Fruit fly (Drosophila melanogaster) whole organism, embryonic: ENCODE measurements around the gene CG7352.
A peak's percentile ranks its signal among the peaks of the same experiment; 100 is the strongest.

ENCODE experiments used
- Adf1 ChIP-seq: fragments of 200-800 bp; sonication (Bioruptor generic); IDR thresholded peaks from 2 replicates; pipeline ENCODE4 v1.3.6; 2022; ENCODE audit warnings: missing biosample characterization, missing genetic modification characterization
- CG10267 ChIP-seq: fragments of 200-800 bp; sonication (Bioruptor generic); optimal IDR thresholded peaks from 2 replicates; lab custom pipeline; 2018; ENCODE audit warnings: missing biosample characterization, mild to moderate bottlenecking, missing genetic modification characterization, moderate library complexity
- CG11398 ChIP-seq: fragments of 200-800 bp; sonication (Bioruptor generic); optimal IDR thresholded peaks from 2 replicates; lab custom pipeline; 2016; ENCODE audit warnings: missing biosample characterization, missing genetic modification characterization
- CG1233 ChIP-seq: fragments of 200-800 bp; sonication (Bioruptor generic); optimal IDR thresholded peaks from 4 replicates; lab custom pipeline; 2018; ENCODE audit warnings: missing biosample characterization, mild to moderate bottlenecking, missing genetic modification characterization
- CG12391 ChIP-seq: fragments of 200-800 bp; sonication (Bioruptor generic); optimal IDR thresholded peaks from 3 replicates; lab custom pipeline; 2018; ENCODE audit warnings: missing biosample characterization, mild to moderate bottlenecking, missing genetic modification characterization, moderate library complexity
- CG12769 ChIP-seq: fragments of 200-800 bp; sonication (Bioruptor generic); optimal IDR thresholded peaks from 2 replicates; lab custom pipeline; 2019; ENCODE audit warnings: missing biosample characterization, mild to moderate bottlenecking, missing genetic modification characterization, moderate library complexity
- CG13287 ChIP-seq: fragments of 200-800 bp; sonication (Bioruptor generic); IDR thresholded peaks from 2 replicates; pipeline ENCODE4 v1.3.6; 2022; ENCODE audit warnings: missing biosample characterization, missing genetic modification characterization; ENCODE audit not compliant: partially characterized antibody
- CG13624 ChIP-seq: fragments of 200-800 bp; sonication (Bioruptor generic); optimal IDR thresholded peaks from 2 replicates; lab custom pipeline; 2016; ENCODE audit warnings: missing biosample characterization, missing genetic modification characterization
- CG13775 ChIP-seq: fragments of 200-800 bp; sonication (Bioruptor generic); optimal IDR thresholded peaks from 3 replicates; lab custom pipeline; 2017; ENCODE audit warnings: missing biosample characterization, mild to moderate bottlenecking, missing genetic modification characterization
- CG14860 ChIP-seq: fragments of 200-800 bp; sonication (Bioruptor generic); IDR thresholded peaks from 3 replicates; pipeline ENCODE4 v1.3.6; 2022; ENCODE audit warnings: missing biosample characterization, missing genetic modification characterization; ENCODE audit not compliant: partially characterized antibody
- CG2129 ChIP-seq: fragments of 200-800 bp; sonication (Bioruptor generic); IDR thresholded peaks from 2 replicates; pipeline ENCODE4 v1.3.6; 2022; ENCODE audit warnings: missing biosample characterization, missing genetic modification characterization; ENCODE audit not compliant: partially characterized antibody
- CG2889 ChIP-seq: fragments of 200-800 bp; sonication (Bioruptor generic); IDR thresholded peaks from 3 replicates; pipeline ENCODE4 v1.3.6; 2022; ENCODE audit warnings: missing biosample characterization, missing genetic modification characterization
- CG31441 ChIP-seq: fragments of 200-800 bp; sonication (Bioruptor generic); IDR thresholded peaks from 2 replicates; pipeline ENCODE4 v1.3.6; 2022; ENCODE audit warnings: missing biosample characterization, missing genetic modification characterization
- CG33557 ChIP-seq: fragments of 200-800 bp; sonication (Bioruptor generic); optimal IDR thresholded peaks from 2 replicates; lab custom pipeline; 2019; ENCODE audit warnings: missing biosample characterization, mild to moderate bottlenecking, missing genetic modification characterization, moderate library complexity
- CG34376 ChIP-seq: fragments of 200-800 bp; sonication (Bioruptor generic); optimal IDR thresholded peaks from 2 replicates; lab custom pipeline; 2018; ENCODE audit warnings: missing biosample characterization, mild to moderate bottlenecking, missing genetic modification characterization
- CG4328 ChIP-seq: fragments of 200-800 bp; sonication (Bioruptor generic); optimal IDR thresholded peaks from 3 replicates; lab custom pipeline; 2017; ENCODE audit warnings: missing biosample characterization, missing genetic modification reagents, missing genetic modification characterization
- CG6765 ChIP-seq: fragments of 200-800 bp; sonication (Bioruptor generic); optimal IDR thresholded peaks from 3 replicates; lab custom pipeline; 2017; ENCODE audit warnings: missing biosample characterization, mild to moderate bottlenecking, missing genetic modification characterization
- CG7271 ChIP-seq: fragments of 200-800 bp; sonication (Bioruptor generic); optimal IDR thresholded peaks from 2 replicates; lab custom pipeline; 2018; ENCODE audit warnings: missing biosample characterization, mild to moderate bottlenecking, missing genetic modification characterization, moderate library complexity
- CG7963 ChIP-seq: fragments of 200-800 bp; sonication (Bioruptor generic); IDR thresholded peaks from 3 replicates; pipeline ENCODE4 v1.3.6; 2022; ENCODE audit warnings: missing biosample characterization, missing genetic modification characterization; ENCODE audit not compliant: partially characterized antibody
- CG8089 ChIP-seq: fragments of 200-800 bp; sonication (Bioruptor generic); optimal IDR thresholded peaks from 3 replicates; lab custom pipeline; 2016; ENCODE audit warnings: missing biosample characterization, missing genetic modification characterization
- CG8290 ChIP-seq, 3 experiments: fragments of 200-800 bp; sonication (Bioruptor generic); optimal IDR thresholded peaks; 2 replicates each; lab custom pipeline; 2016 to 2019; ENCODE audit warnings: missing biosample characterization in 3 of 3, missing genetic modification characterization in 3 of 3, mild to moderate bottlenecking in 2 of 3, moderate library complexity in 1 of 3
- CG9437 ChIP-seq: fragments of 200-800 bp; sonication (Bioruptor generic); optimal IDR thresholded peaks from 2 replicates; lab custom pipeline; 2018; ENCODE audit warnings: missing biosample characterization, mild to moderate bottlenecking, missing genetic modification characterization
- Dad ChIP-seq: fragments of 200-800 bp; sonication (Bioruptor generic); optimal IDR thresholded peaks from 3 replicates; lab custom pipeline; 2016; ENCODE audit warnings: missing biosample characterization, missing genetic modification characterization
- Doc2 ChIP-seq: fragments of 200-800 bp; sonication (Bioruptor generic); IDR thresholded peaks from 2 replicates; pipeline ENCODE4 v1.3.6; 2022; ENCODE audit warnings: missing biosample characterization, missing genetic modification characterization
- Ets65A ChIP-seq: fragments of 200-800 bp; sonication (Bioruptor generic); peaks from one replicate; lab custom pipeline; 2016; ENCODE audit warnings: missing biosample characterization, missing genetic modification characterization
- Kr ChIP-seq: fragments of 200-800 bp; sonication (Bioruptor generic); optimal IDR thresholded peaks from 2 replicates; lab custom pipeline; 2017; ENCODE audit warnings: missing biosample characterization, mild to moderate bottlenecking, missing genetic modification characterization
- MBD-R2 ChIP-seq: fragments of 200-800 bp; sonication (Bioruptor generic); IDR thresholded peaks from 2 replicates; pipeline ENCODE4 v1.3.6; 2022; ENCODE audit warnings: missing biosample characterization, missing genetic modification characterization
- Oaz ChIP-seq: fragments of 200-800 bp; sonication (Bioruptor generic); IDR thresholded peaks from 2 replicates; pipeline ENCODE4 v1.3.6; 2022; ENCODE audit warnings: missing biosample characterization, missing genetic modification characterization
- PHDP ChIP-seq: fragments of 200-800 bp; sonication (Bioruptor generic); optimal IDR thresholded peaks from 3 replicates; lab custom pipeline; 2018; ENCODE audit warnings: missing biosample characterization, mild to moderate bottlenecking, missing genetic modification characterization, moderate library complexity
- Sox100B ChIP-seq: fragments of 200-800 bp; sonication (Bioruptor generic); optimal IDR thresholded peaks from 3 replicates; lab custom pipeline; 2018; ENCODE audit warnings: missing biosample characterization, mild to moderate bottlenecking, missing genetic modification characterization
- cas ChIP-seq: fragments of 200-800 bp; sonication (Bioruptor generic); IDR thresholded peaks from 2 replicates; pipeline ENCODE4 v1.3.6; 2022; ENCODE audit warnings: missing biosample characterization, missing genetic modification characterization
- corto ChIP-seq: fragments of 200-800 bp; sonication (Bioruptor generic); optimal IDR thresholded peaks from 2 replicates; lab custom pipeline; 2016; ENCODE audit warnings: missing biosample characterization, mild to moderate bottlenecking, missing genetic modification characterization, moderate library complexity
- dimm ChIP-seq: fragments of 200-800 bp; sonication (Bioruptor generic); IDR thresholded peaks from 2 replicates; pipeline ENCODE4 v1.3.6; 2022; ENCODE audit warnings: missing biosample characterization, missing genetic modification characterization
- dysf ChIP-seq: fragments of 200-800 bp; sonication (Bioruptor generic); IDR thresholded peaks from 3 replicates; pipeline ENCODE4 v1.3.6; 2022; ENCODE audit warnings: missing biosample characterization, missing genetic modification characterization
- ewg ChIP-seq: fragments of 200-800 bp; sonication (Bioruptor generic); optimal IDR thresholded peaks from 3 replicates; lab custom pipeline; 2017; ENCODE audit warnings: mild to moderate bottlenecking, missing biosample characterization, missing genetic modification reagents, missing genetic modification characterization
- gfzf ChIP-seq: fragments of 200-800 bp; sonication (Bioruptor generic); optimal IDR thresholded peaks from 2 replicates; lab custom pipeline; 2016; ENCODE audit warnings: missing biosample characterization, mild to moderate bottlenecking, missing genetic modification characterization, moderate library complexity
- gt ChIP-seq: fragments of 200-800 bp; sonication (Bioruptor generic); IDR thresholded peaks from 2 replicates; pipeline ENCODE4 v1.3.6; 2022; ENCODE audit warnings: missing biosample characterization, missing genetic modification characterization
- her ChIP-seq: fragments of 200-800 bp; sonication (Bioruptor generic); optimal IDR thresholded peaks from 2 replicates; lab custom pipeline; 2016; ENCODE audit warnings: missing biosample characterization, missing genetic modification characterization
- hth ChIP-seq: fragments of >200 bp; optimal IDR thresholded peaks from 2 replicates; lab custom pipeline; 2017; ENCODE audit warnings: inconsistent platforms
- inv ChIP-seq: fragments of 200-800 bp; sonication (Bioruptor generic); IDR thresholded peaks from 2 replicates; pipeline ENCODE4 v1.3.6; 2022; ENCODE audit warnings: missing biosample characterization, missing genetic modification characterization; ENCODE audit not compliant: partially characterized antibody
- nerfin-1 ChIP-seq: fragments of 200-800 bp; sonication (Bioruptor generic); optimal IDR thresholded peaks from 3 replicates; lab custom pipeline; 2019; ENCODE audit warnings: missing biosample characterization, mild to moderate bottlenecking, missing genetic modification characterization, moderate library complexity
- pb ChIP-seq: fragments of 200-800 bp; sonication (Bioruptor generic); optimal IDR thresholded peaks from 3 replicates; lab custom pipeline; 2016; ENCODE audit warnings: missing biosample characterization, missing genetic modification characterization
- rib ChIP-seq: fragments of 200-800 bp; sonication (Bioruptor generic); IDR thresholded peaks from 2 replicates; pipeline ENCODE4 v1.3.6; 2022; ENCODE audit warnings: missing biosample characterization, missing genetic modification characterization
- row ChIP-seq: fragments of 200-800 bp; sonication (Bioruptor generic); IDR thresholded peaks from 3 replicates; pipeline ENCODE4 v1.3.6; 2022; ENCODE audit warnings: missing biosample characterization, missing genetic modification characterization
- slou ChIP-seq: fragments of 200-800 bp; sonication (Bioruptor generic); optimal IDR thresholded peaks from 3 replicates; lab custom pipeline; 2016; ENCODE audit warnings: missing biosample characterization, missing genetic modification characterization
- so ChIP-seq: fragments of 200-800 bp; sonication (Bioruptor generic); IDR thresholded peaks from 3 replicates; pipeline ENCODE4 v1.3.6; 2022; ENCODE audit warnings: missing biosample characterization, missing genetic modification characterization
- tup ChIP-seq: fragments of 200-800 bp; sonication (Bioruptor generic); optimal IDR thresholded peaks from 2 replicates; lab custom pipeline; 2016; ENCODE audit warnings: missing biosample characterization, mild to moderate bottlenecking, missing genetic modification characterization, moderate library complexity
- usp ChIP-seq: fragments of >200 bp; optimal IDR thresholded peaks from 2 replicates; lab custom pipeline; 2017; ENCODE audit warnings: missing biosample characterization, missing genetic modification characterization
- yki ChIP-seq: fragments of >200 bp; optimal IDR thresholded peaks from 3 replicates; lab custom pipeline; 2018
- zfh2 ChIP-seq: fragments of 200-800 bp; sonication (Bioruptor generic); optimal IDR thresholded peaks from 2 replicates; lab custom pipeline; 2016; ENCODE audit warnings: missing biosample characterization, missing genetic modification characterization

The CG7352 gene

DNA sequence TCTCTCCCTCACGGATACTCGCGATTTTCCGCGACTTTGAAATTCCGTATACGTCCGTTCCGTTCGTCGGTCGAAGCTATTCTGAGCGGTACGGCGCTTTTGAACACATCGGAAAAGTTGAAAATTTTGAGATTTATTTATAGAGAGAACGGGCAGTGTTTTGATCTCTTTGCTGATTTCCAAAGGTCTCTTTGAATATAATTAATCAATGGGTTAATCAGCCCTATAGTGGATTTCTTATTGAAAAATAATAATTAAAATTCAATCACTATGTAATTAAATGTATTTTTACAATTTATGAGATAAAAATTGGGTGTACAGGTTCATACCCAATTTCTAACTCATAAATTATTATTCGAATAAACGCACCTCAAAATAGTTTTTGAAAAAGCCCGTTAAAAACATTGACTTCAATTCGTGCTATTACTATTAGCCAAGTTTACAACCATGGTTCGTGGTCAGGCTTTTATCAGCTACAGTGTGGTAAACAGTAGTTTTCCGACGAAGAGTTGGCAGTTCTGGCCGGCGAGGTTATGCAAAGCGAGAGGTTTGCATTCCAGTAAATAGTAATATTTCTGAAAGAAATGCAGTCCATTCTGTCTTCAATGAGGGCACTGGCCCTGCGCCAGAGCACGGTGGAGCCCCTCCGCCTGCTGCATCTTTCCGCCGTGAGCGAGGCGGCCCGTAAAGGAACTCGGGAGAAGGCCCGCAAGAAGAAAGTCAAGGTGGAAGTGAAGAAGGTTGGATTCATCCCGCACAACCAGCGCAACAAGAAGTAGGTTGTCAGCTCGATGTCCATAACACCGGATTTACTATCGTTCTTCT lies 46.2 kb upstream of the CG7352 start, which contains the start of the genes CG9626 and mRpL1 (continued):
- TF ChIP-seq corto (GFP tag; lab: Kevin White, UChicago) (no peak), Adf1 (GFP tag; lab: Robert Waterston, UW) (no peak), nerfin-1 (tag; lab: Kevin White, UChicago) (peak; percentile 40), rib (GFP tag; lab: Robert Waterston, UW) (no peak), Sox100B (GFP tag; lab: Kevin White, UChicago) (no peak), zfh2 (GFP tag; lab: Kevin White, UChicago) (peak; percentile 47), hth (lab: Kevin White, UChicago) (no peak), dimm (no peak), so (GFP tag; lab: Robert Waterston, UW) (no peak), row (no peak), Ets65A (peak; percentile 95), CG8089 (GFP tag; lab: Kevin White, UChicago) (no peak), CG1233 (GFP tag; lab: Kevin White, UChicago) (no peak), gt (GFP tag; lab: Robert Waterston, UW) (no peak), her (GFP tag; lab: Kevin White, UChicago) (no peak), CG13287 (peak; percentile 60), CG12391 (peak; percentile 34), CG13775 (GFP tag; lab: Kevin White, UChicago) (no peak), pb (GFP tag; lab: Kevin White, UChicago) (no peak), CG2129 (no peak), CG11398 (GFP tag; lab: Kevin White, UChicago) (no peak), CG33557 (no peak), CG34376 (no peak), CG4328 (GFP tag; lab: Kevin White, UChicago) (no peak), CG2889 (no peak), CG6765 (GFP tag; lab: Kevin White, UChicago) (no peak), slou (no peak), cas (GFP tag; lab: Robert Waterston, UW) (no peak), gfzf (peak; percentile 63), Oaz (GFP tag; lab: Robert Waterston, UW) (no peak), CG7963 (GFP tag; lab: Robert Waterston, UW) (no peak), CG8290 (GFP tag; optimal IDR thresholded peaks at IDR 0.05; lab: Kevin White, UChicago) (peak; percentile 2), CG8290 (tag; optimal IDR thresholded peaks at IDR 0.05; lab: Kevin White, UChicago) (peak in 1 of 2 experiments; percentile 79), PHDP (tag; lab: Kevin White, UChicago) (no peak), Doc2 (GFP tag; lab: Robert Waterston, UW) (no peak), CG10267 (tag; lab: Kevin White, UChicago) (peak; percentile 94), yki (lab: Kevin White, UChicago) (no peak), usp (GFP tag; lab: Kevin White, UChicago) (no peak), Dad (GFP tag; lab: Kevin White, UChicago) (peak; percentile 34), CG7271 (no peak), Kr (GFP tag; lab: Kevin White, UChicago) (no peak), ewg (GFP tag; lab: Kevin White, UChicago) (no peak), dysf (GFP tag; lab: Robert Waterston, UW) (no peak), tup (GFP tag; lab: Kevin White, UChicago) (no peak), CG12769 (tag; lab: Kevin White, UChicago) (peak; percentile 41), CG31441 (no peak), CG14860 (GFP tag; lab: Robert Waterston, UW) (no peak), CG9437 (no peak), MBD-R2 (GFP tag; lab: Robert Waterston, UW) (peak; percentile 91), CG13624 (peak; percentile 42), inv (GFP tag; lab: Robert Waterston, UW) (no peak)
